Worm (Caenorhabditis elegans) whole organism, L4/young adult: ENCODE measurements around the gene sca-1.

Source experiments
- W03F9.2 ChIP-seq: fragments of 150-350 bp; optimal IDR thresholded peaks from 2 replicates; lab custom pipeline; 2014; ENCODE audit warnings: missing biosample characterization, missing genetic modification characterization
- dao-5 ChIP-seq: sonication (generic microtip); optimal IDR thresholded peaks from 2 replicates; lab custom pipeline; 2016; ENCODE audit warnings: missing genotype, missing genetic modification characterization, moderate library complexity, missing compliant biosample characterization
- him-1 ChIP-seq: sonication (generic microtip); optimal IDR thresholded peaks from 2 replicates; lab custom pipeline; 2016; ENCODE audit warnings: missing genotype, missing genetic modification reagents, missing genetic modification characterization, missing compliant biosample characterization

- TF ChIP-seq W03F9.2 (tag; lab: Kevin White, UChicago): no peak
- no peak for TF ChIP-seq him-1
- no peak for TF ChIP-seq dao-5 (tag; lab: Kevin White, UChicago)
Observed at ce11 chrIII:10794049-10794448, 22.6 kb downstream of the sca-1 start, which contains the start of gene clec-163.
